Worm (Caenorhabditis elegans): ENCODE measurements around the gene frk-1.

DNA sequence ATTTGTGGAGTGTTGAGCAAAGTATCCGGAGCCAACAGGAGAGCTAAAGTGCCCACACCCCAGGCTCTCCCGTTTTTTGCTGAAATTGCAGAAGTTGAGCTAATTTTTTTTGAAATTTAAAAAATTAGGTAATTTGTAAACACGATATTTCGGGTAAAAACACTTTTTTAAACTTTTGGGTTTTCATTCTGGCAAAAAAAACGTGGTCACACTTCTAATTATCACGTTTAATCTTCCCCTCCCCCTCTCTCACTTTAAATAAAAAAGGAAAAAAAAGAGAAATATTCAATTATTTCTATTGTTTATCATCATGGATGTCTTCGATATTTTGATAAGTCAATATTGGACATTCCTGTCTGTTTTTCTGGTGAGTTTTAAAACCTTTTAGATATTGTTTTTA lies 9.9 kb upstream of the frk-1 start, which contains the start of gene F44D12.6:
- TF ChIP-seq ahr-1 (tag; optimal IDR thresholded peaks at IDR 0.05) = no peak
- no peak for TF ChIP-seq tbx-2 (tag; optimal IDR thresholded peaks at IDR 0.05)
- no peak for TF ChIP-seq lim-6 (tag; optimal IDR thresholded peaks at IDR 0.05)
- TF ChIP-seq lin-11 (tag; optimal IDR thresholded peaks at IDR 0.05) = no peak
- no peak for TF ChIP-seq rnt-1 (tag; optimal IDR thresholded peaks at IDR 0.05)
- TF ChIP-seq hlh-8 (tag; optimal IDR thresholded peaks at IDR 0.05) = no peak
- TF ChIP-seq pha-2 (tag; optimal IDR thresholded peaks at IDR 0.05) = no peak
- no peak for TF ChIP-seq ceh-34 (tag; optimal IDR thresholded peaks at IDR 0.05)
- no peak for TF ChIP-seq T23F11.4 (GFP tag; optimal IDR thresholded peaks at IDR 0.05)
- TF ChIP-seq ceh-31 (tag; optimal IDR thresholded peaks at IDR 0.05) = no peak
- no peak for TF ChIP-seq eyg-1 (tag; optimal IDR thresholded peaks at IDR 0.05)
- no peak for TF ChIP-seq ama-1 (optimal IDR thresholded peaks at IDR 0.05)

Measured in whole organism, late embryonic.